Fruit fly (Drosophila melanogaster) whole organism: ENCODE data around the gene Acat2.

Source experiments
- CG8478 ChIP-seq: fragments of >200 bp; optimal IDR thresholded peaks from 2 replicates; lab custom pipeline; 2018; ENCODE audit warnings: inconsistent platforms
- Dll ChIP-seq: fragments of >200 bp; optimal IDR thresholded peaks from 2 replicates; lab custom pipeline; 2017
- EcR ChIP-seq, 2 experiments: fragments of >200 bp; optimal IDR thresholded peaks; 2 replicates each; lab custom pipeline; 2017; ENCODE audit warnings: missing biosample characterization in 2 of 2, missing genetic modification characterization in 2 of 2, missing genetic modification reagents in 2 of 2
- pan ChIP-seq: fragments of >200 bp; optimal IDR thresholded peaks from 2 replicates; lab custom pipeline; 2017
- psq ChIP-seq: fragments of >200 bp; optimal IDR thresholded peaks from 2 replicates; lab custom pipeline; 2017
- usp ChIP-seq: fragments of >200 bp; optimal IDR thresholded peaks from 2 replicates; lab custom pipeline; 2017; ENCODE audit warnings: missing biosample characterization, missing genetic modification characterization, mixed read lengths

The Acat2 gene

DNA sequence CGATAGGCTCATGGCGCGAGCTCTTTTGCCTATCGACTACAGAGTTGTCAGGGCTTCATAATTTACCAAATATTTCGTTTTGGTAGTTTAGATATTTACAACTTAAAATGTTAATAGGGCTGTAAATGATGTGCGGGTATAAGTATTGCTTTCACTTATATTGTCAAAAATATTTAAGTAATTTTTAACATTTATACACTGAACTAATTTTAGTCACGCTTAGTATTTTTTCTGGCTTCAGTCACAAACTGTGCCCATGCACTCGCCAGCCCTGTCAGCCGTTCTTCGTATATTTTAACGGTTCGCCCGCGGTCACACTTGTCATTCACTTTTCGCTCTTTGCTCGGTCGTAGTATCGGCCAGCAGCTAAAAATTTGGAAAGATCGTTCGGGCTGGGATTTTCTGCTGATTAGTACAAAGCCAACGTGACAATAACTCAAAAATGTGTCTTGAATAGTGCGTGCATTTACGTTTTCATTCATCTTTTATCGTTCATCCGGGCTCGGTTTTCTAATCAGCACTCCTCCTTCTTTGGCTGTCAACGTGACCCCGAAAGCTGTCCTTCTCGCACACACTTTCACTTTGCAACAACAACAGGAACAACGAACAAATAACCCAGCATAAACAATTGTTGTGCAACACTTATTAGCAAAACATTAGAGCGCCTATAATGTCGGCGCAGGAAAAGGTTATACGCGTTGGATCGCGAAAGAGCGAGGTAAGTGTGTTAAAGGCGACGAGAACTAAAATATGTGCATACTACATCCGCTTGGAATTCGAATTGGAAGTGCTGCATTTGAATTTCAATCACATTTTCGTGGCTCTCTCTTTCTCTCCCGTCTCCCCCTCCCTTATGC is 32.1 kb downstream of the Acat2 start, which contains the start of the genes Hmbs and CG2211:
Hmbs (plus strand) TSS at position 319 of the 857 bp plus-strand sequence.
CG2211 (minus strand) TSS at position 789 of the 857 bp plus-strand sequence.
- TF ChIP-seq CG8478 (lab: Kevin White, UChicago): no peak
- no peak for TF ChIP-seq pan (lab: Kevin White, UChicago)
- TF ChIP-seq Dll (lab: Kevin White, UChicago): no peak
- no peak for TF ChIP-seq EcR (GFP tag; optimal IDR thresholded peaks at IDR 0.05; lab: Kevin White, UChicago)
- no peak for TF ChIP-seq usp (GFP tag; lab: Kevin White, UChicago)
- TF ChIP-seq psq (lab: Kevin White, UChicago): no peak

DNA sequence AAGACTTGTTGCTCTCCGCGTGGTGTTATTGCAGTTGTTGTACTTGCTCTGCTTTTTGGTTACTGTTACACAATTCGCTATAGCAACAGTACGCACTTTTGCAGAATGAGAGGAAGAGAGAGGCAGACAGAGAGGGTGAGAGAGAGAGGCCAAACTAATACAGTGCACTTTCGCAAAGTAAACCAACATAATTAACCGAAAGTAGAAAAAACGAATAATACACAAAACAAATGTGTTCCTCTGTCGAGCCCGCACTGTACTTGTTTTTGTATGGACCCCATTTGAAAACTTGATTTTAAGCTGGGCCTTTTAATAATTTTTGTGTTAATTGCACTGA is 32.7 kb downstream of the Acat2 start:
- TF ChIP-seq Dll (lab: Kevin White, UChicago) (no peak), usp (GFP tag; lab: Kevin White, UChicago) (no peak), CG8478 (lab: Kevin White, UChicago) (no peak), psq (lab: Kevin White, UChicago) (no peak), pan (lab: Kevin White, UChicago) (no peak), EcR (GFP tag; optimal IDR thresholded peaks at IDR 0.05; lab: Kevin White, UChicago) (no peak)

DNA sequence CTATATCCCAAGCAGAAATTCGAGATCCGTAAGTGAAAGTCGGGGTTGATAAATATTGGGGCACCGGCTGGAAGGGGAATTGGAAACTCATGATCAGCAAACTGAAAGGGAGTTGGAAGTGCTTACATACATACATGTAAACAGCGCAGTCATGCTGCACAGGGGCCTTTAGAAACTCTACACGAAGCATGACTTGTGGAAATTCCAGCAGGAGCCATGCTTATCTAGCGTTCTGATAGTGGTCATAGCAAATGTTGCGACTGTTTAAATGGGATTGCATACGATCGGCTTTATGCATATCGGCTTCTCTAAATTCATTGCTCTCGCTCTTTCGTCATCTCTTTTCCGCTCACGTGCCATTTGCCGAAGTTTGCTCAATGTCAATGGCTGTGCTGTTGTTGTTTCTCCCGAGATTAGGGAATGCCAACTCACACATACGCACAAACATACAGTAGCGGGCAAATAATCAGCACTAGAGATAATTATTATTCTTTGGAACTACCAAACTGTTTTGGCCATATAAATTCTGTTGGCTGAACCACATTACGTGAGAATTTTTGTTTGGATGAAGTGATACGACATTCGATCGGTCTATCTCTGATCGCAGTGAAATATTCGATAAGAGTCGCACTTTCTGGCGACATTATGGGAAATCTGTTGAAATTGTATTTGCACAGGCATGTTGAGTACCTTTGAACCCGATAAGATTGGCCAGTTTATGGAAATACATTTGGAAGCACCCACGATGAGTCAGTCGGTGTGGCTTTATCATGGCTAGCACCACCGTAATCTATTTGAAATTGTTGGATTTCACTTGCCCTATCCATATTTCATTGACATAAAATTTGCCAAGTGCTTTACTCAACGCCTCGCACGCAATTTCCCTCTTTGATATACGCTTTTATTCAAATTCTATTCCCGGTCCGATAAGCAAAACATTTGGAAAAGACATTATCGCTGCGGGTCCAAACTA is 33.5 kb downstream of the Acat2 start:
- TF ChIP-seq usp (GFP tag; lab: Kevin White, UChicago) (no peak), pan (lab: Kevin White, UChicago) (no peak), EcR (GFP tag; optimal IDR thresholded peaks at IDR 0.05; lab: Kevin White, UChicago) (no peak), CG8478 (lab: Kevin White, UChicago) (no peak), psq (lab: Kevin White, UChicago) (no peak), Dll (lab: Kevin White, UChicago) (no peak)

DNA sequence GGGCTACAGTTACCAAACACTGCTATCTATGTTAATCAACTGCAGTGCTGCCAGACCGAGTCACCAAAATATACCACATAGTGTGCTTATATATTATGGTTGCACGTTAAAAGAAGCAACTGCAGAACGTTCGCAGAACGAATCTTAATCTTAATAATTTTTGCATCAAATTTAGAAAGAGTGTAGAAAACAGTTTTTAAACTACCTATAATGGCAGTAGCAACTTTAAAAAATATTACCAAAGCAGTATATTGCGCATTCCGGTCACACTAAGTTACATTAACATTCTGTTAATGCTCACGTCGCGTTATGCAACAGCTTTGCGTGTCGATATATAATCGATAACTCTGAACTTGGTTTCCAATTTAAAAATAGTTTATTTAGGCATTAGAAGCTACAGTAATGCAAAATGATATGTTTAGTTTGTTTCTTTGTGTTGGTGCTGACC is 39.4 kb downstream of the Acat2 start, which contains the start of gene indra:
indra (minus strand) TSS at position 271 of the 448 bp plus-strand sequence.
- no peak for TF ChIP-seq psq (lab: Kevin White, UChicago)
- no peak for TF ChIP-seq Dll (lab: Kevin White, UChicago)
- no peak for TF ChIP-seq CG8478 (lab: Kevin White, UChicago)
- TF ChIP-seq pan (lab: Kevin White, UChicago): no peak
- TF ChIP-seq usp (GFP tag; lab: Kevin White, UChicago): no peak
- no peak for TF ChIP-seq EcR (GFP tag; optimal IDR thresholded peaks at IDR 0.05; lab: Kevin White, UChicago)

DNA sequence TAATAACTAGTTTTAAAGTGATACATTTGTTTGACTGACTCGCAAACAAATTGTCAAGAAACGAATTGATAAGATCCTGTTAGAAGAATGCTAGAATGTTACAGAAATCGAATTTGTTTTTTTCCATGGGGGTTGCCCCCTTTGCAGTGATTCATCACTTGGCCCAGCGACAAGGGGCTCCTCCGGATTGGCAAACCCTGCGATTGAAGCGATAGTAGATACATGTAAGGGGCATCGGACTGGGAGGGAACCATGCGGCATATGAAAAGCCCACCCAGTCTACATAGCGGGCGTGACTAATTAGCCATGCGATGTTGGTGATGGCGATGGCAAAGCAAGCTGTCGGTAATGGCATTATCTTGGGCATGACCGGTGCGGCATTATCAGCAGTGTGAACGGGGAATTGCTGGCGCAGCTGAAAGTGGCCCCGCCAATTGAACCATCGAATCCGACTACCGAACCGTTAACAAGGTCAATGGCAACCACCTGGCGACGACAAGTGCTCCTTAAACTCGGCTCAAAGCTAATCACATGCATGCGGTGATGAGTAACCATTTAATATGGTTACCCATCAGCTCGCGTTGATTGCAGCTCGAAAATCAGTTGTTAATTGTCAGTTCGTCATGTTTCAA is 44.3 kb downstream of the Acat2 start:
- TF ChIP-seq psq (lab: Kevin White, UChicago) (no peak), pan (lab: Kevin White, UChicago) (no peak), usp (GFP tag; lab: Kevin White, UChicago) (no peak), EcR (GFP tag; optimal IDR thresholded peaks at IDR 0.05; lab: Kevin White, UChicago) (no peak), CG8478 (lab: Kevin White, UChicago) (no peak), Dll (lab: Kevin White, UChicago) (no peak)

DNA sequence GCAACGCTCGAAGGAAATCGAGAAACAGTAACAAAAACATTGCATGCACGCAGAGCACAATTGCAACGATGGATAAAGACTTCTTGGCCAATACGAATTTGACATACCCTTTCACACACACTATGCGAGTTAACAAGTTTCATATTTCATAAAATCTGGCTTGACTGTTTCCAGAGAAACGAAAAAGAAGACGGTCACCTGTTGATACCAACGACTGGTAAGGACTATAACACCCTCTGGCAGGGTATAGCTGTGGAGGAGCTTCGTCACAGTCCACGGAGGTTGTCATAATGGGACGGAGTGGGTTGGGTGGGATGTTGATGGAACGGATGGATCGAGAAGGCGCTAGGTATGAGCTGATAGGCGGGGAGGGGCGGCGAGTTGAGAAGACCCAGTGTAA is 45.5 kb downstream of the Acat2 start:
- TF ChIP-seq usp (GFP tag; lab: Kevin White, UChicago) (no peak), pan (lab: Kevin White, UChicago) (no peak), psq (lab: Kevin White, UChicago) (no peak), CG8478 (lab: Kevin White, UChicago) (no peak), EcR (GFP tag; optimal IDR thresholded peaks at IDR 0.05; lab: Kevin White, UChicago) (no peak), Dll (lab: Kevin White, UChicago) (no peak)

DNA sequence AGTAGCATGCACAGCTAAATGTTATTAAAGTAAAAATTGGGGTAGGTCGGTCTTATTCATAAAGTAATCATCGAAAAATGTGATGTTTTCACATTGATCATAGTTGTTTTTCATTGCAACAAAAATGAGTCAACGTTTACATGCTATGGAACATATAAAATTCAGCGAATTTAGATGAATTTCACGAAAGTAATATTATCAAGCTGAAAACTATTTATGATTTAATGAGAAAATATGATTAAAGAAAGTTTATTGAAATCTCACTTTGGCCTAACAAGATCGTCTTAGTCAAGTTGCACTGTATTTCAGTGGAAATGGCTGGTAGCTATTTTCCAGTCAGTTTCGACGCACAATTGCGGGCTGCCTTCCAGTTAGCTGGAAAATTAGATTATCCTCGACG is 46.2 kb downstream of the Acat2 start:
- no peak for TF ChIP-seq psq (lab: Kevin White, UChicago)
- TF ChIP-seq pan (lab: Kevin White, UChicago): no peak
- TF ChIP-seq usp (GFP tag; lab: Kevin White, UChicago): no peak
- TF ChIP-seq EcR (GFP tag; optimal IDR thresholded peaks at IDR 0.05; lab: Kevin White, UChicago): no peak
- no peak for TF ChIP-seq CG8478 (lab: Kevin White, UChicago)
- TF ChIP-seq Dll (lab: Kevin White, UChicago): no peak

DNA sequence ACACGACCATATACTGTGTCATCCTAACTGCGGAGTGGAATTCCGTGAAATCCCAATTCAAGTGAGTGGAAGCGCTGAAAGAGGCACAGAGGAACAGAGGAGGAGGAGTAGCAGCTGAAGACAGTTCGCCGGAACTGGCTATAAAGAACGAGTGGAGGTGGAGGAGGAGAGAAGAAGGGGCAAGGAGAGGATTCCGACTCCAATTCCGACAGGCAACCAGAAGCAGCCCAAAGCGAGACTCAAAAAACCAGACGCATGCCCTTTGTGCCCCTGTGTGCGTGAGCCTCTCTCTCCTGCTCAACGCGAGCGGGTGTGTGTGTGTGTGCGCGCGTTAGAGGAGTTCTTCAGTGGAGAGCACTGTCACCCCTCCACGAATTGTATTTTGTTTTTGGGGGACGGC is 46.7 kb downstream of the Acat2 start:
- TF ChIP-seq usp (GFP tag; lab: Kevin White, UChicago) (no peak), pan (lab: Kevin White, UChicago) (no peak), CG8478 (lab: Kevin White, UChicago) (no peak)

DNA sequence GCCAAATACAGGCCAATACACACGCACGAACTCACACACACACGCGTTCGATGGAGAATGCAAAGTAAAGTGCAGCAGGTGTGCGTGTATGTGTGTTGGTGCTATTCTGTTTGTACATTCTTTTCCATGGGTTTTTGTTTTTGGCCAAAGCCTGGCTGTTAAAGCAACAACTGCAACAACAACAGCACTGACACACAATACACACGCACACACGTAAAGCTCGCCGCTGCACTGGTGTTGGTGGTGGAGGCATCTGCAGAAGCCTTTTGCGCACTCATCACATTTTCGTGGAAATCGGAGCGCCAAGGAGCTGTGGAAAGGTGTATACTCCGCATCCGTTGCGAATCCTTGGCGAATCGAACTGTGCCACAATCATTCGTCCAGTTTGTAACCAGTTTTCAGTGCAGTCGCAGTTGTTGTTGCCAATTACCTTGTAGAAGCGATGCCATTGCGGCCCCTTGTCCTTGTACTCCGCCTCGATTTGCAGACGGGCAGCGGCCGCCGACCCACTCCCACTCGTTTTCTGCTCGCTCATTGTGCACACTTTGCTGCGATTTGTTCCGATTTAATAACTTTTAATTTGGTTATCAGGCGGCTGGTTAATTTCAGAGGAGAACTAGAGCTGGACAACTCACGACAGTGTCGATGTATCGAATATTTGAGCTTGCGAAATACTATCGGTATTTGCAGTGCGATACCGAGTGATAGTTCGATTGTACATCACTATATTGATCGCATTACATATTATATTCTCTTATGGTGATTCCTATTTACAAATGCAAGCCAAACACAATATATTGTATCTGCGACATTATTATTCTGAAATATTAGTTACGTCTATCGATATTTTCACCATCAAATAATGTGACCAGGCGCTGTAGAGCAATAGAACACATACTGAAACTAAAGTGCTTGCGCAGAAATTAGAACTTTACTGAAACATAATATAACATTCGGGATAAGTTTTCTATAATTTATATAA is 47.5 kb downstream of the Acat2 start:
- TF ChIP-seq psq (lab: Kevin White, UChicago) (peak; percentile 29), EcR (GFP tag; optimal IDR thresholded peaks at IDR 0.05; lab: Kevin White, UChicago) (no peak)

DNA sequence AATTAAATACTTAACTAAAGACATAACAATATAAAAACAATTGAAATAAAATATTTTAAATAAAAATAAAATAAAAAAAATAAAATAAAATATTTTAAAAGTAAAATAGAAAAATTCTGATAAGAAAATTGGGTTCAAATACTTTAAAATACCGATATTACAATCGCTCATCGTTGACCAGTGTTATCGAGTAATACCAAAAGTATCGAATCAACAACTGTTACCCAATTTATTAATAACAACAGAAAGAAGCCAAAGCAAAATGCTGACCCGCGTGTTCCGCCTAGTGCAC is 48.1 kb downstream of the Acat2 start, which contains the start of gene CG9166:
CG9166 (plus strand) TSS at position 193 of the 292 bp plus-strand sequence.
- TF ChIP-seq CG8478 (lab: Kevin White, UChicago): no peak
- no peak for TF ChIP-seq EcR (GFP tag; optimal IDR thresholded peaks at IDR 0.05; lab: Kevin White, UChicago)
- TF ChIP-seq Dll (lab: Kevin White, UChicago): no peak
- no peak for TF ChIP-seq usp (GFP tag; lab: Kevin White, UChicago)
- no peak for TF ChIP-seq psq (lab: Kevin White, UChicago)
- no peak for TF ChIP-seq pan (lab: Kevin White, UChicago)
